Worm (Caenorhabditis elegans): Measurements from ENCODE around the gene F58G11.4.

Gene F58G11.4

DNA sequence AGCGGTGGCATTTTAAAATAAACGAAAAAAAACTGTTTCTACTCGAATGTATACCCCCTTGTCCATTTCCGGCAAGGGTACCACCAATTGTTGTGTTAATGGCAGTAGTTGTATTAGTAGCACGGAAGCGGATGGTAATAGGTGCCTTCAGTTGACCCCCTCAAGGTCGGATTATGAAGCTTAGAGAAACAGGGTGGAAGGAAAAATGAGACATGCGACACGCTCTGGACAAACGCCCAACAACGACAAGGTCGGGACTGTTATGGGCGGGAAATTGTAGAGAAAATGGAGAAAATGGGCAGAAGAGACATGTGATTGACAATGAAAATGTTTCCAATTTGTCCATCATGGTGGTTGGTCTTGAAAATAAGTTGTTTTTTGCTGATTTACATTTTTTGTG is 31.6 kb downstream of the F58G11.4 start, which contains the start of gene T01D3.3 (continued):
- TF ChIP-seq dpl-1 (GFP tag; optimal IDR thresholded peaks at IDR 0.05) = peak in 2 of 3 experiments; percentile 14 to 32
- no peak for TF ChIP-seq rnt-1 (tag; optimal IDR thresholded peaks at IDR 0.05)
- TF ChIP-seq snpc-4 (tag; optimal IDR thresholded peaks at IDR 0.05) = no peak
- no peak for TF ChIP-seq lin-39 (tag; optimal IDR thresholded peaks at IDR 0.05)
- no peak for TF ChIP-seq nhr-237 (tag; optimal IDR thresholded peaks at IDR 0.05)
- TF ChIP-seq lsy-2 (tag; optimal IDR thresholded peaks at IDR 0.05) = no peak
- no peak for TF ChIP-seq ceh-82 (tag; optimal IDR thresholded peaks at IDR 0.05)
- peak; percentile 59 for TF ChIP-seq nhr-85 (tag)
- TF ChIP-seq mep-1 (tag; optimal IDR thresholded peaks at IDR 0.05) = peak; percentile 56
- TF ChIP-seq snu-23 (GFP tag; optimal IDR thresholded peaks at IDR 0.05) = no peak
- TF ChIP-seq hlh-17 (GFP tag; optimal IDR thresholded peaks at IDR 0.05; ENCODE audit: borderline replicate concordance) = no peak
- peak; percentile 36 for TF ChIP-seq C16A3.4 (tag; optimal IDR thresholded peaks at IDR 0.05)
- TF ChIP-seq lin-13 (GFP tag; optimal IDR thresholded peaks at IDR 0.05) = no peak
- TF ChIP-seq grh-1 (GFP tag; IDR thresholded peaks at IDR 0.05) = no peak
- no peak for TF ChIP-seq lir-3 (tag; optimal IDR thresholded peaks at IDR 0.05; ENCODE audit: poor library complexity)
- peak in 3 of 6 experiments; percentile 3 to 61 (median 22) for TF ChIP-seq elt-3 (tag; optimal IDR thresholded peaks at IDR 0.05)
- no peak for TF ChIP-seq unc-86 (tag; optimal IDR thresholded peaks at IDR 0.05)
- TF ChIP-seq ets-5 (GFP tag; IDR thresholded peaks at IDR 0.05) = no peak
- no peak for TF ChIP-seq alr-1 (tag; optimal IDR thresholded peaks at IDR 0.05; ENCODE audit: borderline replicate concordance)
- TF ChIP-seq F16B12.6 (tag; optimal IDR thresholded peaks at IDR 0.05) = no peak

DNA sequence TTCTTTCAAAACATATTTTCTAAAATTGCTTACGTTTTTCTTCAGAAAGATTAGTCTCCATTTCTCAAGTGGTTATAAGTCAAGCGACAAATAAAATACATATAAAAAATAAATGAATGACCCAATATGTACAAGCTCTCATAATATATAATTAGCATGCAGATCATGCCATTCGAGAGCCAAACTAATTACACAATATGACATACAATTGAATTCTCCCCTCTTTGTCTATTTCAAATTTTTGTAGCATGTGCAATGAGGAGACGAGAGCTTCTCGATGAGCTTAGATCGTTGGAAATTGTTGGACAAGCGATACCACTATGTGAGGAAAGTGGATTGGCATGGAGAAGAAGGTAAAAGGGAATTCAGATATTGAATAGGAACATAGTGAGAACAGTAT is 34.9 kb downstream of the F58G11.4 start, which contains the start of gene hlh-34:
Gene hlh-34 (minus strand): TSS at position 101 of the 400 bp plus-strand sequence.
- TF ChIP-seq ces-1 (GFP tag; optimal IDR thresholded peaks at IDR 0.05) (no peak), sup-37 (GFP tag; optimal IDR thresholded peaks at IDR 0.05) (no peak), elt-3 (tag; optimal IDR thresholded peaks at IDR 0.05) (no peak), ceh-88 (GFP tag; IDR thresholded peaks at IDR 0.05) (no peak), nhr-11 (tag; optimal IDR thresholded peaks at IDR 0.05) (no peak), aha-1 (tag; optimal IDR thresholded peaks at IDR 0.05) (no peak), unc-30 (tag; optimal IDR thresholded peaks at IDR 0.05) (no peak), skn-1 (tag; optimal IDR thresholded peaks at IDR 0.05) (no peak)

DNA sequence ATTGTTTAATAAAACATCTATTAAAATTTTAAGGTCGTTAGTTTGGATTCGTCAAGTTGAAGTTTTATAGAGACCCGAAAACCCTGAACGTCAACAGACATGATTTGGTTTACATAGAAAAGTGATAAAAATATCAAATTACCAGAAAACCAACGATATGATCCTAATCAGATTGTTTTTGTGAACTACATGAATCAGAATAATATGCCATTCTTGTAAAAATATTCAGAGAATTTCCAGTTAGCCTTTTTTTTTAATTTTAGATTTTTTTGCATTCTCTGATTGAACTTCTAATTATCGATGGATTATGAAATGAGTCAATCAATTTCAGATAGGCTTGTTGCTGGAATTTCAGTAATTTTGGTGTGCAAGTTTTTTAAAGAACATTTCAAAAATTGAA is 38.7 kb downstream of the F58G11.4 start, which contains the start of gene srx-96:
Gene srx-96 (plus strand): TSS at position 301 of the 400 bp plus-strand sequence.
- no peak for TF ChIP-seq blmp-1 (tag; optimal IDR thresholded peaks at IDR 0.05)
- TF ChIP-seq nhr-85 (tag) = no peak
- TF ChIP-seq unc-62 (GFP tag; optimal IDR thresholded peaks at IDR 0.05) = no peak
- no peak for TF ChIP-seq lin-39 (tag; optimal IDR thresholded peaks at IDR 0.05)
- TF ChIP-seq swsn-7 (tag; optimal IDR thresholded peaks at IDR 0.05) = no peak
- no peak for TF ChIP-seq snpc-4 (tag; optimal IDR thresholded peaks at IDR 0.05)
- TF ChIP-seq nhr-76 (tag; optimal IDR thresholded peaks at IDR 0.05) = no peak
- TF ChIP-seq nhr-11 (tag; optimal IDR thresholded peaks at IDR 0.05) = no peak
- no peak for TF ChIP-seq nhr-12 (tag; optimal IDR thresholded peaks at IDR 0.05)
- TF ChIP-seq lin-15B (tag; optimal IDR thresholded peaks at IDR 0.05) = no peak
- TF ChIP-seq jun-1 (tag; optimal IDR thresholded peaks at IDR 0.05) = no peak
- TF ChIP-seq sox-4 (tag; optimal IDR thresholded peaks at IDR 0.05) = no peak
- TF ChIP-seq pqm-1 (tag; optimal IDR thresholded peaks at IDR 0.05) = no peak
- TF ChIP-seq fkh-4 (tag; optimal IDR thresholded peaks at IDR 0.05; ENCODE audit: borderline replicate concordance) = no peak
- TF ChIP-seq nhr-71 (tag; optimal IDR thresholded peaks at IDR 0.05) = no peak

DNA sequence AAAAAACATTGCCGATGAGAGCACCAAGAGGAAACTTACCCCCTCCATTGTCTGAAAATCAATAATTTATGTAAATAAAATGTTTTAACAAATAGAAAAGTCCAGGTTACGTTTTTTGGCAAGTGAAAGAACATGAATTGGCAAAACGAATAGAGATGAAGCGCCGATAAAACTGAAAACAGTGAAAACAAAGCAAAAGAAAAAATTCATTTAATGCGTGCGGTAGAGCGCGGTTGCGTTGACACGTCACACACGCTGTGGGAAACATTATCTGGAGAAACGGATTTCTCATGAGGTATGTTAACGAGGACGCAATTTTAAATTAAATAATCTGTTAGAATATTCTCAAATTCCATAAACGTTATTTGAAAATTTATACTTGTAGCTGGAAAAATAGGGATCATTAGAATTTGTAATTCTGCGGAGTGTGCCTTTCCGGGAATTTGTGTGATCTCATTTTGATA is 42.9 kb downstream of the F58G11.4 start, which contains the start of gene zipt-9:
Gene zipt-9 (minus strand): TSS at position 51 of the 464 bp plus-strand sequence.
- peak; percentile 82 to 85 for TF ChIP-seq efl-1 (optimal IDR thresholded peaks at IDR 0.05)
- peak; percentile 73 to 95 for TF ChIP-seq efl-1 (GFP tag; optimal IDR thresholded peaks at IDR 0.05 in 1 of 2)
- TF ChIP-seq unc-130 (tag; optimal IDR thresholded peaks at IDR 0.05) = peak; percentile 51
- TF ChIP-seq unc-98 (GFP tag; IDR thresholded peaks at IDR 0.05) = peak; percentile 86
- peak; percentile 63 for TF ChIP-seq sox-4 (tag; optimal IDR thresholded peaks at IDR 0.05)
- TF ChIP-seq pag-3 (tag; optimal IDR thresholded peaks at IDR 0.05; ENCODE audit: borderline replicate concordance, insufficient read depth) = no peak
- peak; percentile 84 for TF ChIP-seq isw-1 (GFP tag; IDR thresholded peaks at IDR 0.05)
- peak; percentile 62 for TF ChIP-seq ceh-90 (tag; optimal IDR thresholded peaks at IDR 0.05)
- no peak for TF ChIP-seq sup-37 (GFP tag; optimal IDR thresholded peaks at IDR 0.05)
- peak in 1 of 2 experiments; percentile 90 for TF ChIP-seq ztf-11 (tag; optimal IDR thresholded peaks at IDR 0.05)
- peak; percentile 60 for TF ChIP-seq mab-9 (GFP tag; IDR thresholded peaks at IDR 0.05)
- no peak for TF ChIP-seq Y116A8C.19 (tag; optimal IDR thresholded peaks at IDR 0.05; ENCODE audit: borderline replicate concordance)
- peak; percentile 94 for TF ChIP-seq rnt-1 (tag; optimal IDR thresholded peaks at IDR 0.05)
- peak; percentile 47 for TF ChIP-seq skn-1 (tag; optimal IDR thresholded peaks at IDR 0.05)
- peak; percentile 11 for TF ChIP-seq lin-39 (tag; optimal IDR thresholded peaks at IDR 0.05)
- no peak for TF ChIP-seq pqm-1 (tag; optimal IDR thresholded peaks at IDR 0.05)
- TF ChIP-seq zag-1 (tag; optimal IDR thresholded peaks at IDR 0.05) = no peak
